Worm (Caenorhabditis elegans) whole organism, L4 larva: ENCODE measurements around the gene srsx-26.

Experiments
- ama-1 ChIP-seq: fragments of 150-350 bp; optimal IDR thresholded peaks from 2 replicates; lab custom pipeline; 2014; ENCODE audit warnings: inconsistent platforms, mixed read lengths
- egl-43 ChIP-seq: fragments of 200-800 bp; sonication (Bioruptor generic); IDR thresholded peaks from 2 replicates; pipeline ENCODE4 v1.3.6; 2022; ENCODE audit warnings: missing genetic modification reagents, missing genetic modification characterization, missing compliant biosample characterization
- nhr-11 ChIP-seq: fragments of 150-350 bp; optimal IDR thresholded peaks from 2 replicates; lab custom pipeline; 2014; ENCODE audit warnings: missing biosample characterization, missing genetic modification characterization
- snpc-1.2 ChIP-seq: fragments of 200-800 bp; sonication (Bioruptor generic); IDR thresholded peaks from 2 replicates; pipeline ENCODE4 v1.3.6; 2022; ENCODE audit warnings: missing genetic modification reagents, missing genetic modification characterization, missing compliant biosample characterization
- spr-3 ChIP-seq: fragments of 200-800 bp; sonication (Bioruptor generic); optimal IDR thresholded peaks from 2 replicates; lab custom pipeline; 2018; ENCODE audit warnings: mild to moderate bottlenecking, missing genetic modification characterization, missing compliant biosample characterization

DNA sequence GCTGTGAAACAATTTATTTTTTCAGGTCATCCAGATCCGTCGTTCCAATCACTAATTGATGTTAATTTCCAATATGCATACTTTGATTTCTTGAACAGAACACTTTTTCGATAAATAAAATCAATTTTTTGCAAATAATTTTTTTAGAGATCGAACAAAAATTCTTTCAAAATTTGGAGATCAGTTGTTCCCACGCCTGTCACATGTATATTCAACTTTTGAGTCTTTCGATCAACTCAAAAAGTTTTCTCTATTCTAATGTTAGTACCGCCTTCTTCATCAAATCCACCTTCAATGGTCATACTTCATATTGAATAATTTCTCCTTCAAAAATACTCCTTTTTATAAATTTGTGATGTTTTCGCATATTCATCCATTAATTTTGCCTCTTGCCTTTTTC is 6.2 kb downstream of the srsx-26 start, which contains the start of gene srsx-29:
- TF ChIP-seq snpc-1.2 (GFP tag; lab: Robert Waterston, UW): no peak
- TF ChIP-seq egl-43 (GFP tag; lab: Robert Waterston, UW): no peak
- TF ChIP-seq spr-3 (GFP tag; lab: Kevin White, UChicago): no peak
- no peak for TF ChIP-seq nhr-11 (tag; lab: Kevin White, UChicago)
- TF ChIP-seq ama-1 (lab: Kevin White, UChicago): no peak
